Fruit fly (Drosophila melanogaster) whole organism, prepupa: ENCODE results near the gene CG14327.

Experiments
- CG10631 ChIP-seq: fragments of 200-800 bp; sonication (Bioruptor generic); optimal IDR thresholded peaks from 2 replicates; lab custom pipeline; 2016; ENCODE audit warnings: missing biosample characterization, missing genetic modification characterization
- CG11294 ChIP-seq: fragments of 200-800 bp; sonication (Bioruptor generic); IDR thresholded peaks from 2 replicates; pipeline ENCODE4 v1.3.6; 2022; ENCODE audit warnings: missing biosample characterization, missing genetic modification characterization
- CG11762 ChIP-seq: fragments of 200-800 bp; sonication (Bioruptor generic); optimal IDR thresholded peaks from 3 replicates; lab custom pipeline; 2016; ENCODE audit warnings: missing biosample characterization, missing genetic modification characterization; ENCODE audit not compliant: insufficient read depth
- CG15336 ChIP-seq: fragments of 200-800 bp; sonication (Bioruptor generic); IDR thresholded peaks from 2 replicates; pipeline ENCODE4 v1.3.6; 2022; ENCODE audit warnings: missing biosample characterization, missing genetic modification characterization
- CG1621 ChIP-seq: fragments of 200-800 bp; sonication (Bioruptor generic); optimal IDR thresholded peaks from 3 replicates; lab custom pipeline; 2018; ENCODE audit warnings: missing biosample characterization, mild to moderate bottlenecking, missing genetic modification characterization
- CG16779 ChIP-seq: fragments of 200-800 bp; sonication (Bioruptor generic); optimal IDR thresholded peaks from 3 replicates; lab custom pipeline; 2017; ENCODE audit warnings: missing biosample characterization, mild to moderate bottlenecking, missing genetic modification characterization
- CG3032 ChIP-seq: fragments of 200-800 bp; optimal IDR thresholded peaks from 2 replicates; lab custom pipeline; 2019; ENCODE audit warnings: missing biosample characterization, mild to moderate bottlenecking, missing genetic modification characterization, moderate library complexity
- CG31627 ChIP-seq: fragments of 200-800 bp; sonication (Bioruptor generic); optimal IDR thresholded peaks from 3 replicates; lab custom pipeline; 2016; ENCODE audit warnings: missing biosample characterization, missing genetic modification characterization
- CG32006 ChIP-seq: fragments of 200-800 bp; sonication (Bioruptor generic); optimal IDR thresholded peaks from 3 replicates; lab custom pipeline; 2017; ENCODE audit warnings: missing biosample characterization, mild to moderate bottlenecking, missing genetic modification characterization
- CG34406 ChIP-seq: fragments of 200-800 bp; sonication (Bioruptor generic); optimal IDR thresholded peaks from 3 replicates; lab custom pipeline; 2016; ENCODE audit warnings: missing biosample characterization, missing genetic modification characterization
- CG4318 ChIP-seq: fragments of 200-800 bp; sonication (Bioruptor generic); optimal IDR thresholded peaks from 3 replicates; lab custom pipeline; 2017; ENCODE audit warnings: missing biosample characterization, mild to moderate bottlenecking, missing genetic modification characterization
- CG6163 ChIP-seq: fragments of 200-800 bp; sonication (Bioruptor generic); IDR thresholded peaks from 3 replicates; pipeline ENCODE4 v1.3.6; 2022; ENCODE audit warnings: missing biosample characterization, missing genetic modification characterization
- CG7368 ChIP-seq: fragments of 200-800 bp; sonication (Bioruptor generic); optimal IDR thresholded peaks from 3 replicates; lab custom pipeline; 2016; ENCODE audit warnings: missing biosample characterization, missing genetic modification characterization
- CG8119 ChIP-seq: fragments of 200-800 bp; sonication (Bioruptor generic); IDR thresholded peaks from 3 replicates; pipeline ENCODE4 v1.3.6; 2022; ENCODE audit warnings: missing biosample characterization, missing genetic modification characterization
- CG9139 ChIP-seq: fragments of 200-800 bp; sonication (Bioruptor generic); optimal IDR thresholded peaks from 3 replicates; lab custom pipeline; 2017; ENCODE audit warnings: missing biosample characterization, mild to moderate bottlenecking, missing genetic modification characterization
- Eip78C ChIP-seq: fragments of 200-800 bp; sonication (Bioruptor generic); peaks from one replicate; lab custom pipeline; 2016; ENCODE audit warnings: missing biosample characterization, missing genetic modification characterization
- Hr38 ChIP-seq: sonication (Bioruptor generic); optimal IDR thresholded peaks from 2 replicates; lab custom pipeline; 2016; ENCODE audit warnings: missing biosample characterization, missing genetic modification characterization
- Hr4 ChIP-seq: fragments of 200-800 bp; sonication (Bioruptor generic); optimal IDR thresholded peaks from 3 replicates; lab custom pipeline; 2016; ENCODE audit warnings: missing biosample characterization, missing genetic modification characterization
- Lpt ChIP-seq: fragments of 200-800 bp; sonication (Bioruptor generic); optimal IDR thresholded peaks from 3 replicates; lab custom pipeline; 2016; ENCODE audit warnings: missing biosample characterization, missing genetic modification characterization
- achi ChIP-seq: fragments of 200-800 bp; sonication (Bioruptor generic); optimal IDR thresholded peaks from 3 replicates; lab custom pipeline; 2016; ENCODE audit warnings: missing biosample characterization, missing genetic modification characterization
- acj6 ChIP-seq: fragments of 200-800 bp; sonication (Bioruptor generic); optimal IDR thresholded peaks from 3 replicates; lab custom pipeline; 2016; ENCODE audit warnings: missing biosample characterization, missing genetic modification characterization
- cyc ChIP-seq: fragments of 200-800 bp; sonication (Bioruptor generic); optimal IDR thresholded peaks from 3 replicates; lab custom pipeline; 2016; ENCODE audit warnings: missing biosample characterization, missing genetic modification characterization
- dac ChIP-seq: fragments of 200-800 bp; sonication (Bioruptor generic); optimal IDR thresholded peaks from 2 replicates; lab custom pipeline; 2017; ENCODE audit warnings: missing biosample characterization, mild to moderate bottlenecking, missing genetic modification characterization
- dsx ChIP-seq: fragments of 200-800 bp; optimal IDR thresholded peaks from 3 replicates; lab custom pipeline; 2019; ENCODE audit warnings: missing biosample characterization, mild to moderate bottlenecking, missing genetic modification characterization, moderate library complexity; ENCODE audit not compliant: poor library complexity, severe bottlenecking
- eg ChIP-seq: fragments of 200-800 bp; sonication (Bioruptor generic); IDR thresholded peaks from 3 replicates; pipeline ENCODE4 v1.3.6; 2022; ENCODE audit warnings: missing biosample characterization, missing genetic modification characterization
- fd59A ChIP-seq: fragments of 200-800 bp; sonication (Bioruptor generic); optimal IDR thresholded peaks from 2 replicates; lab custom pipeline; 2017; ENCODE audit warnings: missing biosample characterization, mild to moderate bottlenecking, missing genetic modification characterization, missing genetic modification reagents
- fd85E ChIP-seq: fragments of 200-800 bp; sonication (Bioruptor generic); optimal IDR thresholded peaks from 3 replicates; lab custom pipeline; 2016; ENCODE audit warnings: missing biosample characterization, missing genetic modification characterization
- net ChIP-seq: fragments of 200-800 bp; sonication (Bioruptor generic); optimal IDR thresholded peaks from 3 replicates; lab custom pipeline; 2016; ENCODE audit warnings: missing biosample characterization, missing genetic modification characterization
- pdm3 ChIP-seq: fragments of 200-800 bp; sonication (Bioruptor generic); optimal IDR thresholded peaks from 3 replicates; lab custom pipeline; 2016; ENCODE audit warnings: missing biosample characterization, missing genetic modification characterization
- spab ChIP-seq: fragments of 200-800 bp; sonication (Bioruptor generic); optimal IDR thresholded peaks from 2 replicates; lab custom pipeline; 2017; ENCODE audit warnings: missing biosample characterization, mild to moderate bottlenecking, missing genetic modification characterization, missing genetic modification reagents
- svp ChIP-seq: fragments of 200-800 bp; sonication (Bioruptor generic); peaks from one replicate; lab custom pipeline; 2016; ENCODE audit warnings: missing biosample characterization, missing genetic modification characterization
- topi ChIP-seq: fragments of 200-800 bp; sonication (Bioruptor generic); optimal IDR thresholded peaks from 3 replicates; lab custom pipeline; 2016; ENCODE audit warnings: missing biosample characterization, missing genetic modification characterization
- vri ChIP-seq: fragments of 200-800 bp; sonication (Bioruptor generic); optimal IDR thresholded peaks from 3 replicates; lab custom pipeline; 2016; ENCODE audit warnings: missing biosample characterization, mild to moderate bottlenecking, missing genetic modification characterization

The CG14327 gene

dm6 chr3R:17626827-17627226 lies 13.3 kb downstream of the CG14327 start, which contains the start of gene CG14325:
Gene CG14325 (plus strand): TSS chr3R:17627127.
- no peak for TF ChIP-seq CG6163 (GFP tag; lab: Robert Waterston, UW)
- no peak for TF ChIP-seq cyc (GFP tag; lab: Kevin White, UChicago)
- TF ChIP-seq Eip78C (GFP tag; lab: Kevin White, UChicago), result no peak
- no peak for TF ChIP-seq CG15336 (GFP tag; lab: Robert Waterston, UW)
- TF ChIP-seq CG10631, result no peak

DNA sequence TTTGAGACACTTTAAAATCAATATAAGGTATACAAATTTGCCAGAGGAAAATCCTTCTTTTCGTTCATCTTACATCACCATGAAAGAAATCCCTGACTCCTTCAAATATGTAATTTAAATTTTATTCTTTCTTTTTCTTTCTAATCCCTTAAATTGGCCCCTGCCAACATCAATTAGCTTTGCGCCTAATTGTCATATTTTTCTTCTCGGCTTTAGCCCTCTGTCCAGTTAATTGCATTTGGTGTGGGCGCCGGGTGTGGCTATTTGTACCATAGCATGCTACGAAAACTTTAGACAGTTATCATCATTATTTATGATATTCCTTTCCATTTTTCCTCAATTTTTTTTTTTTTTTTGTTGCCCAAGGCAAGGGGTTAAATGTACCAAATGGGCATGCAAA lies 16.9 kb downstream of the CG14327 start, which contains the start of gene CG43175:
Gene CG43175, plus strand, starts transcription at position 301 of the 400 bp plus-strand sequence.
- no peak for TF ChIP-seq CG7368 (GFP tag; lab: Kevin White, UChicago)
- TF ChIP-seq fd59A (GFP tag; lab: Kevin White, UChicago), result no peak
- no peak for TF ChIP-seq dsx (GFP tag; lab: Kevin White, UChicago)
- TF ChIP-seq CG3032, result no peak
- no peak for TF ChIP-seq CG9139
- no peak for TF ChIP-seq spab
- no peak for TF ChIP-seq CG4318 (GFP tag; lab: Kevin White, UChicago)
- no peak for TF ChIP-seq CG16779 (tag; lab: Kevin White, UChicago)
- no peak for TF ChIP-seq CG11294
- no peak for TF ChIP-seq CG32006 (GFP tag; lab: Kevin White, UChicago)
- no peak for TF ChIP-seq CG34406 (GFP tag; lab: Kevin White, UChicago)
- TF ChIP-seq Eip78C (GFP tag; lab: Kevin White, UChicago), result no peak
- TF ChIP-seq cyc (GFP tag; lab: Kevin White, UChicago), result no peak
- no peak for TF ChIP-seq dac (GFP tag; lab: Kevin White, UChicago)
- TF ChIP-seq eg (GFP tag; lab: Robert Waterston, UW), result no peak
- no peak for TF ChIP-seq CG1621 (tag; lab: Kevin White, UChicago)
- TF ChIP-seq CG11762 (GFP tag; lab: Kevin White, UChicago), result no peak

DNA sequence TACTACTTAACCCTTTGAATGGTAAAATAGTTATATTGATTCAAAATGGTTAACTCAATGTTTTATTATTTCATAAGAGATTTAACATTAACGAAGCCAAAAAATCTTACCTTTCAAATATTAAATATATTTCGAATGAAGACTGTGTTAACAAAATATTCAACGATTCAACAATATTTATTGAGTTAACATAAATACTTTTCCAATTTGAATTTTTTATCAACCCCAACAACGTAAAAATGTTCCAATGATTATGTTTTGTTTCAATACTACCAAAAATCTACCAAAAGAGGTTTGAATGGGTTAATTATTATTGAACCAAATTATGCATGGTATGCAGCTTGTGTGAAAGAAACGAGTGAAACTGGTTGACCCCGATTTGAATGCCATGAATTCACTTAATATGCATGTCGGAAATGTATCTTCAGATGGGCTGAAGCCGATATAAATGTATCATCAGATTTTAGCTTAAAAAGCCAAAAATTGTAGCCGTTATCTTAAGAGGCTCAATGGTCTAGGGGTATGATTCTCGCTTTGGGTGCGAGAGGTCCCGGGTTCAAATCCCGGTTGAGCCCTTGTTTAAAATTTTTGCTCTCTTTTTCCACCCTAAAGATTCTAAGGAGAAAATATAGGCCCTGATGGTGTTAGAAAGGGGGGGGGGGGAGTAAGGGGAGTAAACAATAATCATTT lies 17.8 kb downstream of the CG14327 start:
- peak; percentile 81 for TF ChIP-seq Eip78C (GFP tag; lab: Kevin White, UChicago)
- peak; percentile 44 for TF ChIP-seq svp (GFP tag; lab: Kevin White, UChicago)
- no peak for TF ChIP-seq acj6 (GFP tag; lab: Kevin White, UChicago)

DNA sequence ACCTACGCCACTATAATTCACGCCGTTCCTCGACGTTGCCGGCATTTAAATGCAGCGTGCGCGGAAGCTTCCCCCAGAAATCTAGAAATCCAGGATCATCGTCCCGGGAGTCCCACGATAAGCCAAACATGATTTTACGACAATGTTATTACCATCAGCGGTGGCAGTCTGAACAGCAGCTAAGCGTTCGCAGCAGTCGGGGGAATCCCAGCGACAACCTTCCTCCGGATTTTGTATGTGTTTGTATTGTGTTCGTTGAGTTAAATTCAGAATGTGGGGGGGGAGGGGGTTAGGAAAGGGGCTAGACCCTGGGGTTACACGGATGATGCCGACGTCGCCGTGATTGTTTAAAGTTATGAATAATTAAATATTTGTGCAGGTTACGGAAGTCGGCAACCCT lies 30.5 kb downstream of the CG14327 start:
- TF ChIP-seq cyc (GFP tag; lab: Kevin White, UChicago) (no peak), CG32006 (GFP tag; lab: Kevin White, UChicago) (no peak), vri (GFP tag; lab: Kevin White, UChicago) (no peak), svp (GFP tag; lab: Kevin White, UChicago) (peak; percentile 77)
- TF ChIP-seq, all 60 proteins: peak for 1

DNA sequence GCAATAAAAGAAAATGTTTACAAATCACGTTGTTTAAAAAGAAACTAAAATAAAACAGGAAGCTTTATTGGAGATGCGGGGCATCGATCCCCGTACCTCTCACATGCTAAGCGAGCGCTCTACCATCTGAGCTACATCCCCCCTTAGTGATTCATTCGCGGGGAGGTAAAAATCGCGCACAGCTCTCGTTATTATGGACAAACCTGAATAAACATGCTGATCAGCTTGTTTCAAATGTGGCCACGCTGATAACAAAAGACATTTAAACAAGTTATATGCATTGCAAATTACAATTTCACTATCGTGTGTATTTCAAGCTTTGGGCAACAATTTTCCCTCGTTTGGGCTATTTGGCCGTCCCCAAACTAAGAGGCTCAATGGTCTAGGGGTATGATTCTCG lies 31.7 kb downstream of the CG14327 start:
- TF ChIP-seq CG10631 (no peak), Hr38 (GFP tag; lab: Kevin White, UChicago) (no peak), CG8119 (GFP tag; lab: Robert Waterston, UW) (no peak), net (GFP tag; lab: Kevin White, UChicago) (no peak), dac (GFP tag; lab: Kevin White, UChicago) (no peak), pdm3 (GFP tag; lab: Kevin White, UChicago) (no peak), CG34406 (GFP tag; lab: Kevin White, UChicago) (no peak), CG16779 (tag; lab: Kevin White, UChicago) (no peak), Hr4 (GFP tag; lab: Kevin White, UChicago) (no peak), fd85E (no peak), CG31627 (no peak), achi (GFP tag; lab: Kevin White, UChicago) (no peak), Lpt (no peak), acj6 (GFP tag; lab: Kevin White, UChicago) (no peak), topi (GFP tag; lab: Kevin White, UChicago) (no peak)
- TF ChIP-seq, all 60 proteins: peak for 0
